Worm (Caenorhabditis elegans) whole organism, L1 larva: ENCODE measurements around the gene ptr-20.
A peak's percentile ranks its signal among the peaks of the same experiment; 100 is the strongest.

Experiments used
- ama-1 ChIP-seq: fragments of 150-350 bp; optimal IDR thresholded peaks from 2 replicates; lab custom pipeline; 2014
- blmp-1 ChIP-seq: fragments of 150-350 bp; optimal IDR thresholded peaks from 2 replicates; lab custom pipeline; 2014; ENCODE audit warnings: missing biosample characterization, missing genetic modification characterization
- dpl-1 ChIP-seq, 3 experiments: fragments of 150-350 bp in 2 of 3; sonication (generic microtip) in 1 of 3; optimal IDR thresholded peaks; 2 replicates each; lab custom pipeline; 2014 to 2017; ENCODE audit warnings: missing biosample characterization in 3 of 3, missing genetic modification characterization in 3 of 3, missing genetic modification reagents in 3 of 3
- fkh-10 ChIP-seq: sonication (generic microtip); optimal IDR thresholded peaks from 2 replicates; lab custom pipeline; 2017; ENCODE audit warnings: missing biosample characterization, missing genetic modification reagents, missing genetic modification characterization
- jun-1 ChIP-seq: fragments of 150-350 bp; optimal IDR thresholded peaks from 2 replicates; lab custom pipeline; 2014; ENCODE audit warnings: missing biosample characterization, missing genetic modification reagents, missing genetic modification characterization
- lin-14 ChIP-seq: fragments of 200-800 bp; sonication (Bioruptor generic); optimal IDR thresholded peaks from 2 replicates; lab custom pipeline; 2018; ENCODE audit warnings: mild to moderate bottlenecking, missing genetic modification characterization, moderate library complexity, missing compliant biosample characterization
- nhr-71 ChIP-seq: sonication (generic microtip); optimal IDR thresholded peaks from 2 replicates; lab custom pipeline; 2016; ENCODE audit warnings: mild to moderate bottlenecking, missing genetic modification characterization, moderate library complexity, missing compliant biosample characterization
- nhr-76 ChIP-seq: sonication (generic microtip); optimal IDR thresholded peaks from 2 replicates; lab custom pipeline; 2017; ENCODE audit warnings: missing biosample characterization, missing genetic modification characterization
- pqm-1 ChIP-seq: sonication (generic microtip); optimal IDR thresholded peaks from 3 replicates; lab custom pipeline; 2017; ENCODE audit warnings: missing biosample characterization, missing genetic modification characterization
- zag-1 ChIP-seq: fragments of 150-350 bp; optimal IDR thresholded peaks from 2 replicates; lab custom pipeline; 2014; ENCODE audit warnings: missing biosample characterization, missing genetic modification characterization

DNA sequence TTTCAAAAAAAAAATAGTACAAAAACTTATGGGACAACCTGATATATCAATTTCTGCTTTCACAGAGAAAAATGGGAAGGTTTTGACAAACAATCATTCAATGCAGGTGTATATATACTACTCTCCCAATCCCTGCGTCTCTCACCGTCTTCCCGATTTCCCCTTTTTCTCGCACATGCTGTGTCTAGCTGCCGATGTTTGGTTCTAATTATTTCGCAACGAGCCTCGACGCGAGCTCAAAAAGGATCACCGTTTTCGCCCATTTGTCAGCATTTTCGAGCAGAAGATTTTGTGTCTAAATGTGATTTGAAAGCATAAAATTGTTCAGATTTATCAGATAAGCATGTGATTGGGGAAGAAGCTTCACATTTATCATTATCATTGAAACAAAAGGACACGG is 15.2 kb downstream of the ptr-20 start:
- TF ChIP-seq jun-1 (tag; lab: Kevin White, UChicago) (peak; percentile 23), lin-14 (GFP tag; lab: Kevin White, UChicago) (peak; percentile 57), pqm-1 (no peak), blmp-1 (tag; lab: Kevin White, UChicago) (peak; percentile 27), nhr-76 (tag; lab: Kevin White, UChicago) (no peak), zag-1 (tag; lab: Kevin White, UChicago) (no peak), nhr-71 (tag; lab: Kevin White, UChicago) (peak; percentile 65), dpl-1 (GFP tag; optimal IDR thresholded peaks at IDR 0.05; lab: Kevin White, UChicago) (peak in 2 of 3 experiments; percentile 17 to 27), ama-1 (no peak), fkh-10 (GFP tag; lab: Kevin White, UChicago) (no peak)
